Fruit fly (Drosophila melanogaster) whole organism, wandering third instar larva: ENCODE results near the gene Ts.

Experiments used
- Abd-B ChIP-seq: fragments of >200 bp; optimal IDR thresholded peaks from 2 replicates; lab custom pipeline; 2017; ENCODE audit warnings: missing biosample characterization, missing genetic modification characterization
- CG32264 ChIP-seq: fragments of 200-800 bp; sonication (Bioruptor generic); optimal IDR thresholded peaks from 2 replicates; lab custom pipeline; 2016; ENCODE audit warnings: missing biosample characterization, missing genetic modification characterization
- CG9705 ChIP-seq: fragments of 200-800 bp; sonication (Bioruptor generic); optimal IDR thresholded peaks from 2 replicates; lab custom pipeline; 2018; ENCODE audit warnings: missing biosample characterization, mild to moderate bottlenecking, missing genetic modification characterization
- CrebA ChIP-seq: fragments of 200-800 bp; sonication (Bioruptor generic); optimal IDR thresholded peaks from 2 replicates; lab custom pipeline; 2016; ENCODE audit warnings: missing biosample characterization, mild to moderate bottlenecking, missing genetic modification characterization, borderline replicate concordance
- Dfd ChIP-seq: fragments of >200 bp; optimal IDR thresholded peaks from 2 replicates; lab custom pipeline; 2017; ENCODE audit warnings: missing biosample characterization, missing genetic modification characterization
- Dif ChIP-seq: fragments of 200-275, 200-300 bp; sonication (Bioruptor generic); optimal IDR thresholded peaks from 2 replicates; lab custom pipeline; 2018; ENCODE audit warnings: missing biosample characterization, missing genetic modification characterization; ENCODE audit not compliant: partially characterized antibody
- HLH106 ChIP-seq: fragments of 200-800 bp; optimal IDR thresholded peaks from 3 replicates; lab custom pipeline; 2019; ENCODE audit warnings: missing biosample characterization, mild to moderate bottlenecking, missing genetic modification characterization, moderate library complexity
- Hnf4 ChIP-seq: fragments of 200-800 bp; sonication (Bioruptor generic); optimal IDR thresholded peaks from 2 replicates; lab custom pipeline; 2016; ENCODE audit warnings: missing biosample characterization, mild to moderate bottlenecking, missing genetic modification characterization
- Hr78 ChIP-seq: fragments of >200 bp; optimal IDR thresholded peaks from 2 replicates; lab custom pipeline; 2017; ENCODE audit warnings: missing biosample characterization, missing genetic modification characterization
- Hr83 ChIP-seq: fragments of 200-300 bp; sonication (Bioruptor generic); optimal IDR thresholded peaks from 2 replicates; lab custom pipeline; 2016; ENCODE audit warnings: missing biosample characterization, mild to moderate bottlenecking, missing genetic modification characterization, moderate library complexity; ENCODE audit not compliant: poor library complexity, severe bottlenecking
- Jra ChIP-seq: sonication (Bioruptor generic); optimal IDR thresholded peaks from 2 replicates; lab custom pipeline; 2016; ENCODE audit warnings: missing biosample characterization, missing genetic modification characterization
- Myc ChIP-seq: fragments of >200 bp; optimal IDR thresholded peaks from 2 replicates; lab custom pipeline; 2017
- N ChIP-seq: fragments of >200 bp; optimal IDR thresholded peaks from 2 replicates; lab custom pipeline; 2018; ENCODE audit warnings: missing biosample characterization, missing external identifiers, missing genetic modification characterization
- OdsH ChIP-seq: fragments of 200-800 bp; sonication (Bioruptor generic); optimal IDR thresholded peaks from 2 replicates; lab custom pipeline; 2016; ENCODE audit warnings: missing biosample characterization, mild to moderate bottlenecking, missing genetic modification characterization
- Rel ChIP-seq, 2 experiments: fragments of 200-800 bp; sonication (Bioruptor generic) in 1 of 2; optimal IDR thresholded peaks; 2 replicates in 1 of 2; 3 replicates in 1 of 2; lab custom pipeline; 2016 to 2019; ENCODE audit warnings: mild to moderate bottlenecking in 2 of 2, missing biosample characterization in 2 of 2, missing genetic modification characterization in 2 of 2, moderate library complexity in 1 of 2
- Sp1 ChIP-seq: fragments of 200-800 bp; sonication (Bioruptor generic); optimal IDR thresholded peaks from 3 replicates; lab custom pipeline; 2019; ENCODE audit warnings: missing biosample characterization, mild to moderate bottlenecking, missing genetic modification characterization, moderate library complexity
- br ChIP-seq: fragments of 200-800 bp; sonication (Bioruptor generic); optimal IDR thresholded peaks from 2 replicates; lab custom pipeline; 2016; ENCODE audit warnings: missing biosample characterization, missing genetic modification characterization
- dl ChIP-seq, 2 experiments: fragments of 175-275, 200-275 bp in 1 of 2; fragments of 200-275 bp in 1 of 2; sonication (Bioruptor generic); optimal IDR thresholded peaks; lab custom pipeline; 2018; ENCODE audit warnings: mild to moderate bottlenecking in 2 of 2, missing biosample characterization in 2 of 2, missing genetic modification characterization in 2 of 2, moderate library complexity in 2 of 2; ENCODE audit not compliant: partially characterized antibody in 2 of 2, insufficient read depth in 1 of 2
- dmrt93B ChIP-seq: fragments of 200-800 bp; sonication (Bioruptor generic); optimal IDR thresholded peaks from 2 replicates; lab custom pipeline; 2018; ENCODE audit warnings: missing biosample characterization, mild to moderate bottlenecking, missing genetic modification characterization
- dsf ChIP-seq: sonication (Bioruptor generic); optimal IDR thresholded peaks from 2 replicates; lab custom pipeline; 2016; ENCODE audit warnings: missing biosample characterization, missing genetic modification characterization, borderline replicate concordance
- ey ChIP-seq: fragments of 200-800 bp; sonication (Bioruptor generic); optimal IDR thresholded peaks from 2 replicates; lab custom pipeline; 2016; ENCODE audit warnings: missing biosample characterization, missing genetic modification characterization
- foxo ChIP-seq, 2 experiments: fragments of 200-800 bp; sonication (Bioruptor generic); optimal IDR thresholded peaks; 2 replicates in 1 of 2; 3 replicates in 1 of 2; lab custom pipeline; 2016 to 2017; ENCODE audit warnings: missing biosample characterization in 2 of 2, missing genetic modification characterization in 2 of 2
- fru ChIP-seq: fragments of 200-800 bp; sonication (Bioruptor generic); optimal IDR thresholded peaks from 3 replicates; lab custom pipeline; 2016; ENCODE audit warnings: missing biosample characterization, mild to moderate bottlenecking, missing genetic modification characterization
- h ChIP-seq: fragments of 200-800 bp; sonication (Bioruptor generic); optimal IDR thresholded peaks from 3 replicates; lab custom pipeline; 2016; ENCODE audit warnings: missing biosample characterization, mild to moderate bottlenecking, missing genetic modification characterization
- jim ChIP-seq: fragments of 175-275, 200-325 bp; sonication (Bioruptor generic); optimal IDR thresholded peaks from 2 replicates; lab custom pipeline; 2016; ENCODE audit warnings: missing biosample characterization, mild to moderate bottlenecking, missing genetic modification characterization
- lola ChIP-seq: fragments of >200 bp; optimal IDR thresholded peaks from 2 replicates; lab custom pipeline; 2017; ENCODE audit warnings: missing biosample characterization, missing genetic modification characterization
- pan ChIP-seq: fragments of >200 bp; optimal IDR thresholded peaks from 2 replicates; lab custom pipeline; 2017
- psq ChIP-seq: fragments of 200-800 bp; sonication (Bioruptor generic); optimal IDR thresholded peaks from 3 replicates; lab custom pipeline; 2017; ENCODE audit warnings: missing biosample characterization, mild to moderate bottlenecking, missing genetic modification characterization, moderate library complexity
- rgr ChIP-seq: fragments of 200-800 bp; sonication (Bioruptor generic); optimal IDR thresholded peaks from 3 replicates; lab custom pipeline; 2016; ENCODE audit warnings: missing biosample characterization, mild to moderate bottlenecking, missing genetic modification characterization
- sage ChIP-seq: fragments of 200-800 bp; sonication (Bioruptor generic); optimal IDR thresholded peaks from 2 replicates; lab custom pipeline; 2016; ENCODE audit warnings: missing biosample characterization, mild to moderate bottlenecking, missing genetic modification characterization
- tai ChIP-seq: sonication (Bioruptor generic); optimal IDR thresholded peaks from 2 replicates; lab custom pipeline; 2016; ENCODE audit warnings: missing biosample characterization, missing genetic modification characterization
- usp ChIP-seq: fragments of >200 bp; optimal IDR thresholded peaks from 2 replicates; lab custom pipeline; 2017; ENCODE audit warnings: missing biosample characterization, missing genetic modification characterization
- woc ChIP-seq: sonication (Bioruptor generic); optimal IDR thresholded peaks from 2 replicates; lab custom pipeline; 2016; ENCODE audit warnings: missing biosample characterization, mild to moderate bottlenecking, missing genetic modification characterization

The Ts gene

DNA sequence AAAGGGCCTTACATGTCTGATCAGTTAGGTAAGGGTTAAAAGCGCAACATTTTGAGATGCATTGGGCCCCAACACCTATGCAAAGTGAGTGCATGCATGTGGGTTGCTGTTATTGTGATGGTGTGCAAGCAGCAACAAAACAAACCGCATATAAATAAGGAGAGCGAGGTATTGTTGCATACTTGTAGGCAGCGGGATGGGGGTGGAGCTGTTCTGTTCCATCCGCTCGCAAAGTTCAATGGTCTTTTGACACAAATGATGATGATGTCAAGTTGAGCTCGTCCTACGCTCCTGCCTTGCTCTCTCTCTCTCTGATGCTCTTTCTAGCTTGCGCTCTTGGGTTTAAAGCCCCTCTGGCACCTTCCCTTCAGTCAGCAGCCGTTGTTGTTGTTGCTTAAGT lies 13.8 kb downstream of the Ts start:
- TF ChIP-seq lola (GFP tag; lab: Kevin White, UChicago), result no peak
- TF ChIP-seq fru (GFP tag; lab: Kevin White, UChicago), result no peak
- TF ChIP-seq N (GFP tag; lab: Kevin White, UChicago), result peak; percentile 76
- no peak for TF ChIP-seq woc
- no peak for TF ChIP-seq CrebA (GFP tag; lab: Kevin White, UChicago)
- peak; percentile 57 for TF ChIP-seq Myc (lab: Kevin White, UChicago)
- no peak for TF ChIP-seq tai (GFP tag; lab: Kevin White, UChicago)
- no peak for TF ChIP-seq dl (GFP tag; optimal IDR thresholded peaks at IDR 0.05; lab: Kevin White, UChicago; ENCODE audit: insufficient read depth in 1 of 2, partially characterized antibody in 2 of 2)
- TF ChIP-seq Dif (GFP tag; lab: Kevin White, UChicago), result peak; percentile 64
- no peak for TF ChIP-seq dmrt93B (GFP tag; lab: Kevin White, UChicago)
- TF ChIP-seq h (GFP tag; lab: Kevin White, UChicago), result no peak
- no peak for TF ChIP-seq Dfd
- TF ChIP-seq Rel (GFP tag; optimal IDR thresholded peaks at IDR 0.05; lab: Kevin White, UChicago), result no peak
- TF ChIP-seq Rel (tag; optimal IDR thresholded peaks at IDR 0.05; lab: Kevin White, UChicago), result no peak
- no peak for TF ChIP-seq CG9705 (GFP tag; lab: Kevin White, UChicago)
- TF ChIP-seq Sp1 (GFP tag; lab: Kevin White, UChicago), result no peak
- TF ChIP-seq Hr83 (GFP tag; lab: Kevin White, UChicago), result peak; percentile 7
- no peak for TF ChIP-seq OdsH (GFP tag; lab: Kevin White, UChicago)

dm6 chr2L:2954472-2954871 lies 15.0 kb downstream of the Ts start, which contains the start of gene Rbp9:
TSS of gene Rbp9 (plus strand) at chr2L:2954762.
- TF ChIP-seq pan (lab: Kevin White, UChicago), result no peak
- TF ChIP-seq usp (GFP tag; lab: Kevin White, UChicago), result no peak
- TF ChIP-seq fru (GFP tag; lab: Kevin White, UChicago), result no peak
- TF ChIP-seq Myc (lab: Kevin White, UChicago), result no peak
- no peak for TF ChIP-seq br (GFP tag; lab: Kevin White, UChicago)
- no peak for TF ChIP-seq Hr83 (GFP tag; lab: Kevin White, UChicago)
- no peak for TF ChIP-seq sage (GFP tag; lab: Kevin White, UChicago)
- TF ChIP-seq OdsH (GFP tag; lab: Kevin White, UChicago), result no peak
- no peak for TF ChIP-seq Hr78 (GFP tag; lab: Kevin White, UChicago)
- no peak for TF ChIP-seq Hnf4
- no peak for TF ChIP-seq Dif (GFP tag; lab: Kevin White, UChicago)
- TF ChIP-seq HLH106 (tag; lab: Kevin White, UChicago), result no peak
- TF ChIP-seq Abd-B (GFP tag; lab: Kevin White, UChicago), result no peak
- TF ChIP-seq CrebA (GFP tag; lab: Kevin White, UChicago), result no peak
- no peak for TF ChIP-seq CG32264
- TF ChIP-seq, all 38 proteins: peak for 0

- TF ChIP-seq Dfd, result peak; percentile 83
- no peak for TF ChIP-seq CG9705 (GFP tag; lab: Kevin White, UChicago)
- peak; percentile 36 for TF ChIP-seq Myc (lab: Kevin White, UChicago)
Observed at dm6 chr2L:2945438-2946220, 23.8 kb downstream of the Ts start.

dm6 chr2L:2944509-2944908 lies 24.9 kb downstream of the Ts start:
- TF ChIP-seq h (GFP tag; lab: Kevin White, UChicago) (peak; percentile 53), fru (GFP tag; lab: Kevin White, UChicago) (peak; percentile 39), psq (GFP tag; lab: Kevin White, UChicago) (peak; percentile 33), ey (GFP tag; lab: Kevin White, UChicago) (peak; percentile 0), Jra (GFP tag; lab: Kevin White, UChicago) (no peak), dsf (GFP tag; lab: Kevin White, UChicago) (no peak), dl (GFP tag; optimal IDR thresholded peaks at IDR 0.05; lab: Kevin White, UChicago; ENCODE audit: insufficient read depth in 1 of 2, partially characterized antibody in 2 of 2) (no peak), Dfd (no peak), br (GFP tag; lab: Kevin White, UChicago) (peak; percentile 23), rgr (GFP tag; lab: Kevin White, UChicago) (peak; percentile 40), Rel (GFP tag; optimal IDR thresholded peaks at IDR 0.05; lab: Kevin White, UChicago) (no peak), Rel (tag; optimal IDR thresholded peaks at IDR 0.05; lab: Kevin White, UChicago) (no peak), OdsH (GFP tag; lab: Kevin White, UChicago) (peak; percentile 29), foxo (GFP tag; optimal IDR thresholded peaks at IDR 0.05; lab: Kevin White, UChicago) (peak in 1 of 2 experiments; percentile 49), jim (GFP tag; lab: Kevin White, UChicago) (no peak), CrebA (GFP tag; lab: Kevin White, UChicago) (no peak)
- TF ChIP-seq, all 38 proteins: peak for 8
